Worm (Caenorhabditis elegans) whole organism, L2 larva: ENCODE data around the gene nfyb-1.
"Not testable (repeated sequence)": the region's sequence is repeated elsewhere in the genome, so short reads cannot be mapped to it uniquely, and the experiment has no call there.

Source experiments
- C34F6.9 ChIP-seq: fragments of 150-350 bp; optimal IDR thresholded peaks from 2 replicates; lab custom pipeline; 2014; ENCODE audit warnings: missing biosample characterization, missing genetic modification characterization
- F13H6.1 ChIP-seq: sonication (generic microtip); optimal IDR thresholded peaks from 2 replicates; lab custom pipeline; 2016; ENCODE audit warnings: missing genetic modification characterization, missing compliant biosample characterization
- Y55F3AM.14 ChIP-seq: fragments of 200-800 bp; sonication (Bioruptor generic); optimal IDR thresholded peaks from 2 replicates; lab custom pipeline; 2018; ENCODE audit warnings: mild to moderate bottlenecking, missing genetic modification characterization, missing compliant biosample characterization
- ZK546.5 ChIP-seq: sonication (generic microtip); optimal IDR thresholded peaks from 2 replicates; lab custom pipeline; 2017; ENCODE audit warnings: missing biosample characterization, missing genetic modification characterization
- aly-2 ChIP-seq: fragments of 150-350 bp; optimal IDR thresholded peaks from 2 replicates; lab custom pipeline; 2014; ENCODE audit warnings: missing biosample characterization, missing genetic modification characterization
- ama-1 ChIP-seq: fragments of 150-350 bp; optimal IDR thresholded peaks from 2 replicates; lab custom pipeline; 2018; ENCODE audit warnings: inconsistent platforms
- egl-27 ChIP-seq: sonication (generic microtip); optimal IDR thresholded peaks from 3 replicates; lab custom pipeline; 2017; ENCODE audit warnings: missing biosample characterization, missing genetic modification reagents, missing genetic modification characterization
- elt-1 ChIP-seq: fragments of 150-350 bp; optimal IDR thresholded peaks from 2 replicates; lab custom pipeline; 2014; ENCODE audit warnings: missing biosample characterization, missing genetic modification characterization
- fos-1 ChIP-seq: fragments of 150-350 bp; optimal IDR thresholded peaks from 2 replicates; lab custom pipeline; 2014; ENCODE audit warnings: missing biosample characterization, missing genetic modification characterization
- lin-11 ChIP-seq: fragments of 150-350 bp; sonication (generic microtip); optimal IDR thresholded peaks from 2 replicates; lab custom pipeline; 2014; ENCODE audit warnings: missing biosample characterization, missing genetic modification characterization, inconsistent platforms, mixed read lengths
- lin-13 ChIP-seq: fragments of 150-350 bp; optimal IDR thresholded peaks from 2 replicates; lab custom pipeline; 2014; ENCODE audit warnings: missing biosample characterization, missing genetic modification reagents, missing genetic modification characterization
- lin-39 ChIP-seq: fragments of 150-350 bp; optimal IDR thresholded peaks from 2 replicates; lab custom pipeline; 2014; ENCODE audit warnings: missing biosample characterization, missing genetic modification reagents, missing genetic modification characterization
- lsy-2 ChIP-seq, 2 experiments: fragments of 150-350 bp in 1 of 2; sonication (generic microtip) in 1 of 2; optimal IDR thresholded peaks; 2 replicates each; lab custom pipeline; 2014 to 2017; ENCODE audit warnings: missing biosample characterization in 2 of 2, missing genetic modification characterization in 2 of 2
- mbf-1 ChIP-seq: sonication (generic microtip); optimal IDR thresholded peaks from 2 replicates; lab custom pipeline; 2017; ENCODE audit warnings: missing biosample characterization, missing genetic modification characterization
- mdl-1 ChIP-seq, 2 experiments: fragments of 150-350 bp in 1 of 2; sonication (generic microtip) in 1 of 2; optimal IDR thresholded peaks; 2 replicates each; lab custom pipeline; 2017; ENCODE audit warnings: missing biosample characterization in 2 of 2, missing genetic modification characterization in 2 of 2
- nhr-10 ChIP-seq: sonication (generic microtip); optimal IDR thresholded peaks from 2 replicates; lab custom pipeline; 2017; ENCODE audit warnings: missing biosample characterization, missing genetic modification characterization
- nhr-11 ChIP-seq: fragments of 150-350 bp; optimal IDR thresholded peaks from 2 replicates; lab custom pipeline; 2014; ENCODE audit warnings: missing biosample characterization, missing genetic modification characterization
- nhr-12 ChIP-seq: fragments of 150-350 bp; optimal IDR thresholded peaks from 2 replicates; lab custom pipeline; 2014; ENCODE audit warnings: missing biosample characterization, missing genetic modification characterization
- nhr-25 ChIP-seq: fragments of 150-350 bp; sonication (generic microtip); optimal IDR thresholded peaks from 3 replicates; lab custom pipeline; 2014; ENCODE audit warnings: missing biosample characterization, missing genetic modification characterization
- peb-1 ChIP-seq: fragments of 150-350 bp; optimal IDR thresholded peaks from 2 replicates; lab custom pipeline; 2014; ENCODE audit warnings: missing biosample characterization, missing genetic modification characterization
- sem-4 ChIP-seq: fragments of 150-350 bp; optimal IDR thresholded peaks from 2 replicates; lab custom pipeline; 2014; ENCODE audit warnings: missing biosample characterization, missing genetic modification reagents, missing genetic modification characterization
- sma-3 ChIP-seq: sonication (generic microtip); optimal IDR thresholded peaks from 2 replicates; lab custom pipeline; 2016; ENCODE audit warnings: missing genetic modification reagents, missing genetic modification characterization, missing compliant biosample characterization
- unc-39 ChIP-seq: fragments of 150-350 bp; optimal IDR thresholded peaks from 2 replicates; lab custom pipeline; 2014; ENCODE audit warnings: missing biosample characterization, missing genetic modification characterization
- unc-55 ChIP-seq: fragments of 150-350 bp; sonication (generic microtip); optimal IDR thresholded peaks from 3 replicates; lab custom pipeline; 2014; ENCODE audit warnings: missing biosample characterization, missing genetic modification reagents, missing genetic modification characterization
- unc-62 ChIP-seq: fragments of 150-350 bp; optimal IDR thresholded peaks from 2 replicates; lab custom pipeline; 2014; ENCODE audit warnings: missing biosample characterization, missing genetic modification reagents, missing genetic modification characterization
- ztf-1 ChIP-seq: fragments of 200-800 bp; sonication (Bioruptor generic); conservative IDR thresholded peaks from 2 replicates; pipeline ENCODE4 v1.3.6; 2022; ENCODE audit warnings: missing genetic modification characterization, missing compliant biosample characterization
- ztf-4 ChIP-seq: fragments of 150-350 bp; optimal IDR thresholded peaks from 2 replicates; lab custom pipeline; 2014; ENCODE audit warnings: missing biosample characterization, missing genetic modification characterization

Gene nfyb-1

ce11 chrII:456371-456770, 10.8 kb downstream of the nfyb-1 start:
- no peak for TF ChIP-seq fos-1 (tag; lab: Kevin White, UChicago)
- no peak for TF ChIP-seq unc-39 (tag; lab: Kevin White, UChicago)
- peak; percentile 75 to 84 for TF ChIP-seq lsy-2 (tag; optimal IDR thresholded peaks at IDR 0.05; lab: Kevin White, UChicago)
- TF ChIP-seq mbf-1 (tag; lab: Kevin White, UChicago), result no peak
- TF ChIP-seq lin-13 (GFP tag; lab: Kevin White, UChicago), result peak; percentile 60
- TF ChIP-seq ZK546.5 (tag; lab: Kevin White, UChicago), result no peak

DNA sequence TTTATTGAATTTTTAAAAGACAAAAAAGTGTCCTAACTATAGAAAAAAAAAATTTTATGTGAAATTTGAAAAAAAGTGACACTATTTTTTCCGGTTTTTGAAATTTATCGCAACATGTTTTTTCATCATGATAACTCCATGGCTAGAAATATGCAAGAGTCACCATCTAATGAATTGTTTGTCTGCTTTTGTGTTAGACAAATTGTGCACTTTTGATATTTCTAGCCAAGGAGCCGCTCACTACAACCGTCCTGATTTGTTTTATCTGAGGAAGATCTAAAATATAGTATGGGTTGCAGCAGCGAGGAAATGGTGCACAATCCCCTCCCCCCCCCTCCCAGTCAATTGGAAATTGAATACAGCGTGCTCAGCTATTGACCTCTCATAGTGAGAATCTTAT, 12.5 kb downstream of the nfyb-1 start, which contains the start of gene W10D9.1:
W10D9.1 (plus strand) TSS at position 301 of the 400 bp plus-strand sequence.
- not testable (repeated sequence) for TF ChIP-seq aly-2 (tag; lab: Kevin White, UChicago); nhr-10; elt-1 (tag; lab: Kevin White, UChicago)
- TF ChIP-seq, all 48 proteins: peak for 0; not testable (repeated sequence) for 48

DNA sequence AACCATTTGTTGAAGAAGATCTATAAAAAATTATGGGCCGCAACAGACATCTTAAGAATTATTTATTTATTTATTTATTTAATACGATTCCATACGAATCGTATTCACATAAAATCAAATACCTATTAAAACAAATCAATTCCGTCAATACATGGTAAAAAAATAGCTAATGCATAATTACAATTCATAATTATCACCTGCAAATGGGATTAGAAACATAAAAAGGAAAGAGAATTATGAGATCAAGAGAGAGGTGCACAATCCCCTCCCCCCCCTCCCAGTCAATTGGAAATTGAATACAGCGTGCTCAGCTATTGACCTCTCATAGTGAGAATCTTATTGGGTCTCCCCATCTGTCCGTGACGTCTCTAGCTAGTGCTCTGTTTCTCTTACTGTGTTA, 26.1 kb downstream of the nfyb-1 start, which contains the start of gene C24H12.1:
C24H12.1 (plus strand) TSS at position 301 of the 400 bp plus-strand sequence.
- not testable (repeated sequence) for TF ChIP-seq lin-39; mbf-1 (tag; lab: Kevin White, UChicago); unc-62 (GFP tag; lab: Kevin White, UChicago)

DNA sequence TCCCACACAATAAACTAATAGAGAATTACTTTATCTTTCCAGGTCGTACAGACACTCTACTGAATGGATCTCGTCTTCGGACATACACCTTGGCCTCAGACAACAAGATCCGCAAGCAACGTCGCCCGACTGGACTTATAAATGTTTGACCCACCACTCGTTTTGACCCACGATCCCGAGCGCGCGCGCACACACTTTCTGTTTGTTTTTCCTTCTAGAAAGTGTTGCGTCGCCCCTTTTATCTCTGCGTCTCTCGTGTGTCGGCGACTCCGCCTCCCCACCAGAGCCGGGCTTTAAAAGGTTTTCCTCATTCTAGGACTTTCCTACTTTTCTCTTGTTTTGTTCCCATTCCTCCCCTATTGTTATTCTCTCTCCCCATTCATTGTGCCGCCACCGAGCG, 29.9 kb downstream of the nfyb-1 start:
- TF ChIP-seq nhr-12 (tag; lab: Kevin White, UChicago), result no peak
- no peak for TF ChIP-seq elt-1 (tag; lab: Kevin White, UChicago)
- no peak for TF ChIP-seq fos-1 (tag; lab: Kevin White, UChicago)
- TF ChIP-seq C34F6.9 (tag; lab: Kevin White, UChicago), result no peak
- TF ChIP-seq ztf-4 (tag; lab: Kevin White, UChicago), result no peak
- TF ChIP-seq unc-39 (tag; lab: Kevin White, UChicago), result no peak
- TF ChIP-seq lin-13 (GFP tag; lab: Kevin White, UChicago), result no peak
- no peak for TF ChIP-seq lin-11
- no peak for TF ChIP-seq egl-27 (tag; lab: Kevin White, UChicago)
- no peak for TF ChIP-seq mdl-1 (tag; optimal IDR thresholded peaks at IDR 0.05; lab: Kevin White, UChicago)
- no peak for TF ChIP-seq ztf-1 (GFP tag; lab: Robert Waterston, UW)
- TF ChIP-seq sem-4 (tag; lab: Kevin White, UChicago), result no peak
- no peak for TF ChIP-seq unc-62 (GFP tag; lab: Kevin White, UChicago)
- no peak for TF ChIP-seq unc-55 (GFP tag; lab: Kevin White, UChicago)
- no peak for TF ChIP-seq Y55F3AM.14 (GFP tag; lab: Kevin White, UChicago)
- TF ChIP-seq peb-1 (tag; lab: Kevin White, UChicago), result no peak

ce11 chrII:423086-423485, 44.1 kb downstream of the nfyb-1 start, which contains the start of gene C24H12.8:
TSS of gene C24H12.8 (minus strand) at chrII:423186.
- TF ChIP-seq peb-1 (tag; lab: Kevin White, UChicago) (no peak), nhr-25 (no peak)
- TF ChIP-seq, all 48 proteins: peak for 0

DNA sequence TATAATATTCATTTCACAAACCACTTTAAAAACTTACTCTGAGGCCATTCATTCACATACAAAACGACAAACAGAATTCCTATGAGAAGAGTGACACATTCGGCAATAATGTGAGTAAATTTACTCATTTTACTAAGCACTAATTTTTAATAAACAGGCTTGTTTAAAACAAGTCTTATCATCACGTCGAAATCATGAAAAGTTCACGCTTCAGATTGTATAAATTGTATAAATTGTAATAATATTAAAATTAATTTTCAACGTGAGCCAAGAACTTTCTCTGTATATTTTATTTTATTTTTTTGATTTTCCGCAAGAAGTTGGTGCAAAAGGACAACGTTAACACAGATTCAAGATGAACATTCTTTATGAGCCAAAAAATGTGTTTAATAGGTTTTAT, 48.4 kb downstream of the nfyb-1 start, which contains the start of gene C24H12.6:
C24H12.6 (minus strand) TSS at position 101 of the 400 bp plus-strand sequence.
- no peak for TF ChIP-seq lin-13 (GFP tag; lab: Kevin White, UChicago)
- TF ChIP-seq nhr-12 (tag; lab: Kevin White, UChicago), result no peak
- TF ChIP-seq C34F6.9 (tag; lab: Kevin White, UChicago), result no peak
- no peak for TF ChIP-seq ztf-1 (GFP tag; lab: Robert Waterston, UW)
- no peak for TF ChIP-seq fos-1 (tag; lab: Kevin White, UChicago)
- no peak for TF ChIP-seq nhr-10
- TF ChIP-seq aly-2 (tag; lab: Kevin White, UChicago), result no peak
- no peak for TF ChIP-seq mdl-1 (tag; optimal IDR thresholded peaks at IDR 0.05; lab: Kevin White, UChicago)
- TF ChIP-seq F13H6.1, result no peak
- TF ChIP-seq ama-1, result no peak
- no peak for TF ChIP-seq peb-1 (tag; lab: Kevin White, UChicago)
- no peak for TF ChIP-seq unc-39 (tag; lab: Kevin White, UChicago)
- no peak for TF ChIP-seq sma-3
- TF ChIP-seq lin-11, result no peak
- no peak for TF ChIP-seq nhr-11 (tag; lab: Kevin White, UChicago)
